Fruit fly (Drosophila melanogaster) whole organism, embryonic: ENCODE data around the gene COX5B.

Source experiments
- Blimp-1 ChIP-seq: fragments of 200-800 bp; sonication (Bioruptor generic); optimal IDR thresholded peaks from 3 replicates; lab custom pipeline; 2018; ENCODE audit warnings: missing biosample characterization, missing genetic modification characterization, mild to moderate bottlenecking, moderate library complexity, missing genetic modification reagents
- CG11085 ChIP-seq: fragments of 200-800 bp; sonication (Bioruptor generic); IDR thresholded peaks from 2 replicates; pipeline ENCODE4 v1.3.6; 2022; ENCODE audit warnings: missing biosample characterization, missing genetic modification characterization
- CG11560 ChIP-seq: fragments of 200-800 bp; sonication (Bioruptor generic); IDR thresholded peaks from 3 replicates; pipeline ENCODE4 v1.3.6; 2022; ENCODE audit warnings: missing biosample characterization, missing genetic modification characterization
- CG11695 ChIP-seq: fragments of 200-800 bp; sonication (Bioruptor generic); IDR thresholded peaks from 3 replicates; pipeline ENCODE4 v1.3.6; 2022; ENCODE audit warnings: missing biosample characterization, missing genetic modification characterization
- CG14860 ChIP-seq: fragments of 200-800 bp; sonication (Bioruptor generic); IDR thresholded peaks from 3 replicates; pipeline ENCODE4 v1.3.6; 2022; ENCODE audit warnings: missing biosample characterization, missing genetic modification characterization; ENCODE audit not compliant: partially characterized antibody
- CG1529 ChIP-seq: fragments of 200-800 bp; sonication (Bioruptor generic); optimal IDR thresholded peaks from 3 replicates; lab custom pipeline; 2018; ENCODE audit warnings: missing biosample characterization, missing genetic modification characterization
- CG15479 ChIP-seq: fragments of 200-800 bp; sonication (Bioruptor generic); optimal IDR thresholded peaks from 3 replicates; lab custom pipeline; 2019; ENCODE audit warnings: missing biosample characterization, mild to moderate bottlenecking, missing genetic modification characterization, moderate library complexity
- CG17385 ChIP-seq: fragments of 200-800 bp; sonication (Bioruptor generic); optimal IDR thresholded peaks from 3 replicates; lab custom pipeline; 2018; ENCODE audit warnings: missing biosample characterization, mild to moderate bottlenecking, missing genetic modification characterization
- CG1792 ChIP-seq: fragments of 200-800 bp; sonication (Bioruptor generic); optimal IDR thresholded peaks from 2 replicates; lab custom pipeline; 2016; ENCODE audit warnings: missing biosample characterization, missing genetic modification characterization
- CG18262 ChIP-seq: fragments of 200-800 bp; optimal IDR thresholded peaks from 3 replicates; lab custom pipeline; 2019; ENCODE audit warnings: missing biosample characterization, mild to moderate bottlenecking, missing genetic modification characterization, moderate library complexity
- CG1832 ChIP-seq: fragments of 200-800 bp; sonication (Bioruptor generic); optimal IDR thresholded peaks from 2 replicates; lab custom pipeline; 2017; ENCODE audit warnings: missing biosample characterization, mild to moderate bottlenecking, missing genetic modification characterization, inconsistent platforms
- CG2678 ChIP-seq: fragments of 200-800 bp; sonication (Bioruptor generic); optimal IDR thresholded peaks from 3 replicates; lab custom pipeline; 2019; ENCODE audit warnings: missing biosample characterization, mild to moderate bottlenecking, missing genetic modification characterization, moderate library complexity
- CG32532 ChIP-seq: fragments of 200-800 bp; sonication (Bioruptor generic); IDR thresholded peaks from 2 replicates; pipeline ENCODE4 v1.3.6; 2022; ENCODE audit warnings: missing biosample characterization, missing genetic modification characterization
- CG3726 ChIP-seq: fragments of 200-800 bp; sonication (Bioruptor generic); IDR thresholded peaks from 3 replicates; pipeline ENCODE4, ENCODE4 v1.3.6; 2022; ENCODE audit warnings: missing biosample characterization, missing genetic modification characterization
- CG3838 ChIP-seq: fragments of 200-800 bp; sonication (Bioruptor generic); optimal IDR thresholded peaks from 3 replicates; lab custom pipeline; 2016; ENCODE audit warnings: missing biosample characterization, missing genetic modification characterization
- CG4360 ChIP-seq: fragments of 200-800 bp; sonication (Bioruptor generic); IDR thresholded peaks from 2 replicates; pipeline ENCODE4 v1.3.6; 2022; ENCODE audit warnings: missing biosample characterization, missing genetic modification characterization
- CG6254 ChIP-seq: fragments of 200-800 bp; sonication (Bioruptor generic); optimal IDR thresholded peaks from 3 replicates; lab custom pipeline; 2017; ENCODE audit warnings: mild to moderate bottlenecking, missing biosample characterization, missing genetic modification reagents, missing genetic modification characterization
- CG7963 ChIP-seq: fragments of 200-800 bp; sonication (Bioruptor generic); IDR thresholded peaks from 3 replicates; pipeline ENCODE4 v1.3.6; 2022; ENCODE audit warnings: missing biosample characterization, missing genetic modification characterization; ENCODE audit not compliant: partially characterized antibody
- CG8089 ChIP-seq: fragments of 200-800 bp; sonication (Bioruptor generic); optimal IDR thresholded peaks from 3 replicates; lab custom pipeline; 2016; ENCODE audit warnings: missing biosample characterization, missing genetic modification characterization
- CG9797 ChIP-seq: fragments of 200-800 bp; sonication (Bioruptor generic); optimal IDR thresholded peaks from 3 replicates; lab custom pipeline; 2018; ENCODE audit warnings: missing biosample characterization, mild to moderate bottlenecking, missing genetic modification characterization
- Dek ChIP-seq: fragments of 200-800 bp; sonication (Bioruptor generic); optimal IDR thresholded peaks from 3 replicates; lab custom pipeline; 2019; ENCODE audit warnings: missing biosample characterization, mild to moderate bottlenecking, missing genetic modification characterization, moderate library complexity
- Dfd ChIP-seq, 2 experiments: fragments of >200 bp; optimal IDR thresholded peaks; 2 replicates each; lab custom pipeline; 2017; ENCODE audit warnings: missing biosample characterization in 2 of 2, missing genetic modification characterization in 2 of 2
- Ets65A ChIP-seq: fragments of 200-800 bp; sonication (Bioruptor generic); peaks from one replicate; lab custom pipeline; 2016; ENCODE audit warnings: missing biosample characterization, missing genetic modification characterization
- Hey ChIP-seq: fragments of 200-800 bp; sonication (Bioruptor generic); optimal IDR thresholded peaks from 3 replicates; lab custom pipeline; 2018; ENCODE audit warnings: missing biosample characterization, mild to moderate bottlenecking, missing genetic modification characterization
- Hmx ChIP-seq: fragments of 200-800 bp; sonication (Bioruptor generic); optimal IDR thresholded peaks from 2 replicates; lab custom pipeline; 2016; ENCODE audit warnings: missing biosample characterization, missing genetic modification characterization
- MBD-R2 ChIP-seq: fragments of 200-800 bp; sonication (Bioruptor generic); IDR thresholded peaks from 2 replicates; pipeline ENCODE4 v1.3.6; 2022; ENCODE audit warnings: missing biosample characterization, missing genetic modification characterization
- Oaz ChIP-seq: fragments of 200-800 bp; sonication (Bioruptor generic); IDR thresholded peaks from 2 replicates; pipeline ENCODE4 v1.3.6; 2022; ENCODE audit warnings: missing biosample characterization, missing genetic modification characterization
- Sox100B ChIP-seq: fragments of 200-800 bp; sonication (Bioruptor generic); optimal IDR thresholded peaks from 3 replicates; lab custom pipeline; 2018; ENCODE audit warnings: missing biosample characterization, mild to moderate bottlenecking, missing genetic modification characterization
- Trl ChIP-seq, 3 experiments: fragments of >200 bp in 2 of 3; fragments of 200-800 bp in 1 of 3; sonication (Bioruptor generic) in 1 of 3; optimal IDR thresholded peaks; 2 replicates in 1 of 3; 3 replicates in 2 of 3; lab custom pipeline; 2016 to 2017; ENCODE audit warnings: missing biosample characterization in 1 of 3, missing genetic modification characterization in 1 of 3
- Xbp1 ChIP-seq: fragments of 200-800 bp; sonication (Bioruptor generic); optimal IDR thresholded peaks from 3 replicates; lab custom pipeline; 2016; ENCODE audit warnings: missing biosample characterization, mild to moderate bottlenecking, missing genetic modification characterization
- al ChIP-seq: fragments of 200-800 bp; sonication (Bioruptor generic); IDR thresholded peaks from 2 replicates; pipeline ENCODE4 v1.3.6; 2022; ENCODE audit warnings: missing biosample characterization, missing genetic modification characterization
- az2 ChIP-seq: fragments of 200-800 bp; sonication (Bioruptor generic); optimal IDR thresholded peaks from 3 replicates; lab custom pipeline; 2016; ENCODE audit warnings: missing biosample characterization, missing genetic modification characterization
- caup ChIP-seq: fragments of 200-800 bp; sonication (Bioruptor generic); optimal IDR thresholded peaks from 3 replicates; lab custom pipeline; 2017; ENCODE audit warnings: missing biosample characterization, mild to moderate bottlenecking, missing genetic modification characterization, moderate library complexity; ENCODE audit not compliant: severe bottlenecking
- cg ChIP-seq: fragments of 200-800 bp; sonication (Bioruptor generic); optimal IDR thresholded peaks from 3 replicates; lab custom pipeline; 2019; ENCODE audit warnings: missing biosample characterization, mild to moderate bottlenecking, missing genetic modification characterization, moderate library complexity
- crc ChIP-seq: fragments of 200-800 bp; sonication (Bioruptor generic); optimal IDR thresholded peaks from 2 replicates; lab custom pipeline; 2016; ENCODE audit warnings: missing biosample characterization, missing genetic modification characterization
- exex ChIP-seq: fragments of 200-800 bp; sonication (Bioruptor generic); optimal IDR thresholded peaks from 4 replicates; lab custom pipeline; 2018; ENCODE audit warnings: missing biosample characterization, mild to moderate bottlenecking, missing genetic modification characterization, moderate library complexity
- gfzf ChIP-seq: fragments of 200-800 bp; sonication (Bioruptor generic); optimal IDR thresholded peaks from 2 replicates; lab custom pipeline; 2016; ENCODE audit warnings: missing biosample characterization, mild to moderate bottlenecking, missing genetic modification characterization, moderate library complexity
- hkb ChIP-seq, 2 experiments: fragments of 200-800 bp in 1 of 2; fragments of >200 bp in 1 of 2; sonication (Bioruptor generic) in 1 of 2; IDR thresholded peaks in 1 of 2; optimal IDR thresholded peaks in 1 of 2; 2 replicates each; pipeline versions ENCODE4 v1.3.6 to Lab custom; 2017 to 2022; ENCODE audit warnings: missing biosample characterization in 1 of 2, missing genetic modification characterization in 1 of 2
- knrl ChIP-seq: fragments of 200-800 bp; sonication (Bioruptor generic); IDR thresholded peaks from 3 replicates; pipeline ENCODE4 v1.3.6; 2022; ENCODE audit warnings: missing biosample characterization, missing genetic modification characterization; ENCODE audit not compliant: partially characterized antibody
- phol ChIP-seq: fragments of 200-800 bp; sonication (Bioruptor generic); optimal IDR thresholded peaks from 3 replicates; lab custom pipeline; 2018; ENCODE audit warnings: missing biosample characterization, mild to moderate bottlenecking, missing genetic modification characterization, moderate library complexity
- prd ChIP-seq, 3 experiments: fragments of >200 bp in 2 of 3; fragments of 200-800 bp in 1 of 3; sonication (Bioruptor generic) in 1 of 3; optimal IDR thresholded peaks in 2 of 3; IDR thresholded peaks in 1 of 3; 2 replicates in 2 of 3; 3 replicates in 1 of 3; pipeline versions ENCODE4 v1.3.6 to Lab custom; 2017 to 2022; ENCODE audit warnings: missing biosample characterization in 1 of 3, missing genetic modification characterization in 1 of 3
- pros ChIP-seq: fragments of 200-800 bp; sonication (Bioruptor generic); optimal IDR thresholded peaks from 3 replicates; lab custom pipeline; 2019; ENCODE audit warnings: missing biosample characterization, mild to moderate bottlenecking, missing genetic modification characterization, moderate library complexity
- ro ChIP-seq: fragments of 200-800 bp; sonication (Bioruptor generic); IDR thresholded peaks from 2 replicates; pipeline ENCODE4 v1.3.6; 2022; ENCODE audit warnings: missing biosample characterization, missing genetic modification characterization
- sc ChIP-seq, 3 experiments: fragments of >200 bp in 2 of 3; fragments of 200-800 bp in 1 of 3; sonication (Bioruptor generic) in 1 of 3; optimal IDR thresholded peaks; 2 replicates in 2 of 3; 3 replicates in 1 of 3; lab custom pipeline; 2017; ENCODE audit warnings: mild to moderate bottlenecking in 1 of 3, missing biosample characterization in 1 of 3, missing genetic modification characterization in 1 of 3, missing genetic modification reagents in 1 of 3
- shn ChIP-seq: fragments of 200-800 bp; sonication (Bioruptor generic); optimal IDR thresholded peaks from 3 replicates; lab custom pipeline; 2016; ENCODE audit warnings: missing biosample characterization, missing genetic modification characterization
- sna ChIP-seq: fragments of 200-800 bp; sonication (Bioruptor generic); IDR thresholded peaks from 2 replicates; pipeline ENCODE4 v1.3.6; 2022; ENCODE audit warnings: missing biosample characterization, missing genetic modification characterization; ENCODE audit not compliant: partially characterized antibody
- tna ChIP-seq: fragments of 200-800 bp; sonication (Bioruptor generic); IDR thresholded peaks from 2 replicates; pipeline ENCODE4 v1.3.6; 2022; ENCODE audit warnings: missing biosample characterization, missing genetic modification characterization; ENCODE audit not compliant: partially characterized antibody
- toy ChIP-seq: fragments of 200-800 bp; sonication (Bioruptor generic); IDR thresholded peaks from 2 replicates; pipeline ENCODE4 v1.3.6; 2022; ENCODE audit warnings: missing biosample characterization, missing genetic modification characterization

COX5B gene

dm6 chr2L:6566020-6566687, 8.6 kb downstream of the COX5B start, which contains the start of gene CG13766 (continued):
- no peak for TF ChIP-seq CG32532
- no peak for TF ChIP-seq prd (optimal IDR thresholded peaks at IDR 0.05; lab: Kevin White, UChicago)
- no peak for TF ChIP-seq prd (GFP tag; IDR thresholded peaks at IDR 0.05; lab: Robert Waterston, UW)
- no peak for TF ChIP-seq crc (GFP tag; lab: Kevin White, UChicago)
- peak; percentile 72; the same call in 2 of the 3 replicates for TF ChIP-seq knrl
- no peak for TF ChIP-seq toy (GFP tag; lab: Robert Waterston, UW)
- no peak for TF ChIP-seq CG15479 (GFP tag; lab: Kevin White, UChicago)
- no peak for TF ChIP-seq Hmx (GFP tag; lab: Kevin White, UChicago)
- no peak for TF ChIP-seq CG11085 (GFP tag; lab: Robert Waterston, UW)
- no peak for TF ChIP-seq caup (GFP tag; lab: Kevin White, UChicago)
- no peak for TF ChIP-seq al (GFP tag; lab: Robert Waterston, UW)
- no peak for TF ChIP-seq hkb (optimal IDR thresholded peaks at IDR 0.05; lab: Kevin White, UChicago)
- no peak for TF ChIP-seq hkb (GFP tag; IDR thresholded peaks at IDR 0.05; lab: Robert Waterston, UW)
- no peak for TF ChIP-seq sc (optimal IDR thresholded peaks at IDR 0.05; lab: Kevin White, UChicago)
- no peak for TF ChIP-seq sc (GFP tag; optimal IDR thresholded peaks at IDR 0.05; lab: Kevin White, UChicago)
- TF ChIP-seq CG3726 (GFP tag; lab: Robert Waterston, UW): no peak
- no peak for TF ChIP-seq CG8089
- TF ChIP-seq CG17385: no peak
- no peak for TF ChIP-seq Trl (optimal IDR thresholded peaks at IDR 0.05; lab: Kevin White, UChicago)
- no peak for TF ChIP-seq Trl (GFP tag; optimal IDR thresholded peaks at IDR 0.05; lab: Kevin White, UChicago)
- TF ChIP-seq CG7963 (GFP tag; lab: Robert Waterston, UW): peak; percentile 98
- no peak for TF ChIP-seq cg
- no peak for TF ChIP-seq Xbp1 (GFP tag; lab: Kevin White, UChicago)
- TF ChIP-seq CG1792 (GFP tag; lab: Kevin White, UChicago): no peak
- TF ChIP-seq Sox100B (GFP tag; lab: Kevin White, UChicago): no peak
- no peak for TF ChIP-seq exex (tag; lab: Kevin White, UChicago)
- no peak for TF ChIP-seq CG4360 (GFP tag; lab: Robert Waterston, UW)
- no peak for TF ChIP-seq Dfd (GFP tag; optimal IDR thresholded peaks at IDR 0.05; lab: Kevin White, UChicago)
- TF ChIP-seq CG9797 (GFP tag; lab: Kevin White, UChicago): peak; percentile 64
- no peak for TF ChIP-seq CG11695 (GFP tag; lab: Robert Waterston, UW)
- peak; percentile 48 for TF ChIP-seq Ets65A (GFP tag; lab: Kevin White, UChicago)
- peak; percentile 94 for TF ChIP-seq sna (GFP tag; lab: Robert Waterston, UW)
- TF ChIP-seq ro: no peak
- no peak for TF ChIP-seq pros (GFP tag; lab: Kevin White, UChicago)
- peak; percentile 100 for TF ChIP-seq CG14860 (GFP tag; lab: Robert Waterston, UW)
- peak; percentile 83 for TF ChIP-seq gfzf
- no peak for TF ChIP-seq CG6254
- no peak for TF ChIP-seq phol
- no peak for TF ChIP-seq shn
- TF ChIP-seq tna (GFP tag; lab: Robert Waterston, UW): peak; percentile 98
- TF ChIP-seq Oaz (GFP tag; lab: Robert Waterston, UW): no peak
- no peak for TF ChIP-seq CG1529
- no peak for TF ChIP-seq Dek (tag; lab: Kevin White, UChicago)
- no peak for TF ChIP-seq CG3838 (GFP tag; lab: Kevin White, UChicago)
- no peak for TF ChIP-seq CG18262
- TF ChIP-seq CG1832 (GFP tag; lab: Kevin White, UChicago): no peak
- no peak for TF ChIP-seq Hey (tag; lab: Kevin White, UChicago)
- no peak for TF ChIP-seq CG11560 (tag; lab: Robert Waterston, UW)
- TF ChIP-seq Blimp-1: no peak
- TF ChIP-seq az2 (GFP tag; lab: Kevin White, UChicago): no peak
- TF ChIP-seq CG2678: no peak
- TF ChIP-seq MBD-R2 (GFP tag; lab: Robert Waterston, UW): peak; percentile 74
